Worm (Caenorhabditis elegans) whole organism, L3 larva: ENCODE data around the gene F35E8.6.

Experiments
- R02D3.7 ChIP-seq: fragments of 150-350 bp; optimal IDR thresholded peaks from 2 replicates; lab custom pipeline; 2014; ENCODE audit warnings: missing biosample characterization, missing genetic modification characterization
- ama-1 ChIP-seq: fragments of 150-350 bp; optimal IDR thresholded peaks from 2 replicates; lab custom pipeline; 2018
- daf-12 ChIP-seq: fragments of 150-350 bp; optimal IDR thresholded peaks from 2 replicates; lab custom pipeline; 2014; ENCODE audit warnings: missing biosample characterization, missing genetic modification reagents, missing genetic modification characterization
- elt-3 ChIP-seq, 3 experiments: fragments of 150-350 bp in 1 of 3; sonication (generic microtip) in 2 of 3; optimal IDR thresholded peaks; 2 replicates in 2 of 3; 4 replicates in 1 of 3; lab custom pipeline; 2014 to 2017; ENCODE audit warnings: missing biosample characterization in 3 of 3, missing genetic modification characterization in 3 of 3
- jun-1 ChIP-seq: fragments of 150-350 bp; optimal IDR thresholded peaks from 2 replicates; lab custom pipeline; 2014; ENCODE audit warnings: missing biosample characterization, missing genetic modification reagents, missing genetic modification characterization
- nhr-11 ChIP-seq: fragments of 150-350 bp; optimal IDR thresholded peaks from 2 replicates; lab custom pipeline; 2014; ENCODE audit warnings: missing biosample characterization, missing genetic modification characterization
- nhr-23 ChIP-seq: fragments of 150-350 bp; optimal IDR thresholded peaks from 2 replicates; lab custom pipeline; 2014; ENCODE audit warnings: missing biosample characterization, missing genetic modification reagents, missing genetic modification characterization
- nhr-237 ChIP-seq: fragments of 150-350 bp; optimal IDR thresholded peaks from 2 replicates; lab custom pipeline; 2014; ENCODE audit warnings: missing biosample characterization, missing genetic modification characterization
- nhr-28 ChIP-seq: fragments of 150-350 bp; optimal IDR thresholded peaks from 2 replicates; lab custom pipeline; 2014; ENCODE audit warnings: missing biosample characterization, missing genetic modification characterization
- nhr-76 ChIP-seq: fragments of 150-350 bp; sonication (generic microtip); optimal IDR thresholded peaks from 5 replicates; lab custom pipeline; 2014; ENCODE audit warnings: missing biosample characterization, missing genetic modification characterization
- sea-2 ChIP-seq: fragments of 150-350 bp; sonication (generic microtip); optimal IDR thresholded peaks from 4 replicates; lab custom pipeline; 2014; ENCODE audit warnings: missing biosample characterization, missing genetic modification reagents, missing genetic modification characterization
- snpc-4 ChIP-seq: fragments of 150-350 bp; optimal IDR thresholded peaks from 2 replicates; lab custom pipeline; 2014; ENCODE audit warnings: missing biosample characterization, missing genetic modification characterization
- unc-62 ChIP-seq: fragments of 150-350 bp; sonication (generic microtip); optimal IDR thresholded peaks from 4 replicates; lab custom pipeline; 2014; ENCODE audit warnings: missing biosample characterization, missing genetic modification reagents, missing genetic modification characterization

DNA sequence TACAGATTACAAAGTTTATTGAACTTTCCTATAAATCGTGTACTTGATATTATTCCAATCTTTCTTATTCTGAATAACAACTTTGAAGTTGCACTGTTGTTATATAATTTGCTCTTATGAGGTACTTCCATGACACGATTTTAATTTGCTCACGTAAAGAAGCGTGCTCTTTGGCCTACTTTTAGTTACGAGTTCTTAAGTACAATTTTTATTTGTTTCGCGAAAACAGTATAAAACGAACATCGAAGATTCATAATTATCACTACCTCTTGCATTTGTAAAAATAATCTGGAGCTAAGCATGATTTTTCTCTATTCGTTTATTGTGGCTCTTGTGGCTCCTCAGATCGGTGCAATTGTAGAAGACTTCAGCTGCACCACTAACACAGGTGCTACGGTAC, 1.8 kb downstream of the F35E8.6 start, which contains the start of gene F35E8.7:
- TF ChIP-seq unc-62 (no peak), ama-1 (lab: Kevin White, UChicago) (no peak), nhr-23 (tag; lab: Kevin White, UChicago) (no peak), daf-12 (no peak), nhr-28 (tag; lab: Kevin White, UChicago) (no peak), snpc-4 (tag; lab: Kevin White, UChicago) (no peak), nhr-76 (tag; lab: Kevin White, UChicago) (no peak), nhr-237 (no peak), R02D3.7 (tag; lab: Kevin White, UChicago) (no peak), elt-3 (tag; optimal IDR thresholded peaks at IDR 0.05; lab: Kevin White, UChicago) (no peak), sea-2 (GFP tag; lab: Kevin White, UChicago) (no peak), jun-1 (tag; lab: Kevin White, UChicago) (no peak), nhr-11 (no peak)
